Fruit fly (Drosophila melanogaster): Measurements from ENCODE around the gene Vtld.
"Not testable (repeated sequence)": the region's sequence is repeated elsewhere in the genome, so short reads cannot be mapped to it uniquely, and the experiment has no call there.

- not testable (repeated sequence) for TF ChIP-seq bab1, CG7045, CG11617, Crg-1 (GFP tag; optimal IDR thresholded peaks at IDR 0.05)
Measured at dm6 chr3L:19718228-19718627, 42.0 kb upstream of the Vtld start, which contains the start of gene Trpml.
